Fruit fly (Drosophila melanogaster) whole organism, adult: ENCODE data around the gene HP5.

Experiments used
- CG11617 ChIP-seq: fragments of 200-800 bp; sonication (Bioruptor generic); optimal IDR thresholded peaks from 2 replicates; lab custom pipeline; 2017; ENCODE audit warnings: mild to moderate bottlenecking, missing biosample characterization, missing genetic modification reagents, missing genetic modification characterization
- CG12768 ChIP-seq: fragments of 200-800 bp; sonication (Bioruptor generic); optimal IDR thresholded peaks from 2 replicates; lab custom pipeline; 2017; ENCODE audit warnings: missing biosample characterization, missing genetic modification characterization, mild to moderate bottlenecking, moderate library complexity, missing genetic modification reagents
- CG14711 ChIP-seq: fragments of 200-800 bp; sonication (Bioruptor generic); optimal IDR thresholded peaks from 2 replicates; lab custom pipeline; 2018; ENCODE audit warnings: missing biosample characterization, mild to moderate bottlenecking, missing genetic modification characterization, moderate library complexity
- CG1620 ChIP-seq: fragments of 200-800 bp; sonication (Bioruptor generic); optimal IDR thresholded peaks from 2 replicates; lab custom pipeline; 2016; ENCODE audit warnings: missing biosample characterization, missing genetic modification characterization
- CG33017 ChIP-seq: fragments of 200-800 bp; sonication (Bioruptor generic); optimal IDR thresholded peaks from 2 replicates; lab custom pipeline; 2018; ENCODE audit warnings: missing biosample characterization, mild to moderate bottlenecking, missing genetic modification characterization, moderate library complexity
- CG5204 ChIP-seq: fragments of 200-800 bp; sonication (Bioruptor generic); optimal IDR thresholded peaks from 2 replicates; lab custom pipeline; 2016; ENCODE audit warnings: missing biosample characterization, missing genetic modification characterization
- CG7045 ChIP-seq: fragments of 200-800 bp; sonication (Bioruptor generic); optimal IDR thresholded peaks from 2 replicates; lab custom pipeline; 2017; ENCODE audit warnings: missing biosample characterization, mild to moderate bottlenecking, missing genetic modification characterization
- CG7101 ChIP-seq: fragments of 200-800 bp; sonication (Bioruptor generic); optimal IDR thresholded peaks from 2 replicates; lab custom pipeline; 2018; ENCODE audit warnings: missing biosample characterization, mild to moderate bottlenecking, missing genetic modification characterization, moderate library complexity
- Clk ChIP-seq: fragments of 200-800 bp; sonication (Bioruptor generic); optimal IDR thresholded peaks from 2 replicates; lab custom pipeline; 2017; ENCODE audit warnings: missing biosample characterization, missing genetic modification characterization
- Crg-1 ChIP-seq: fragments of 200-800 bp; sonication (Bioruptor generic); optimal IDR thresholded peaks from 2 replicates; lab custom pipeline; 2016; ENCODE audit warnings: missing biosample characterization, missing genetic modification characterization
- Hr96 ChIP-seq: fragments of 200-800 bp; sonication (Bioruptor generic); optimal IDR thresholded peaks from 2 replicates; lab custom pipeline; 2016; ENCODE audit warnings: missing biosample characterization, missing genetic modification characterization
- Mnt ChIP-seq: fragments of 200-800 bp; sonication (Bioruptor generic); optimal IDR thresholded peaks from 2 replicates; lab custom pipeline; 2016; ENCODE audit warnings: missing biosample characterization, mild to moderate bottlenecking, missing genetic modification characterization
- bab1 ChIP-seq: fragments of 200-800 bp; sonication (Bioruptor generic); optimal IDR thresholded peaks from 3 replicates; lab custom pipeline; 2019; ENCODE audit warnings: missing biosample characterization, mild to moderate bottlenecking, missing genetic modification characterization, moderate library complexity
- cic ChIP-seq: fragments of 200-800 bp; sonication (Bioruptor generic); optimal IDR thresholded peaks from 2 replicates; lab custom pipeline; 2017; ENCODE audit warnings: missing biosample characterization, mild to moderate bottlenecking, missing genetic modification characterization, moderate library complexity
- cnc ChIP-seq, 2 experiments: fragments of >200 bp; optimal IDR thresholded peaks; 2 replicates each; lab custom pipeline; 2017
- kay ChIP-seq: fragments of 200-800 bp; sonication (Bioruptor generic); peaks from one replicate; lab custom pipeline; 2016; ENCODE audit warnings: missing biosample characterization, missing genetic modification characterization, borderline replicate concordance
- ovo ChIP-seq: fragments of 200-800 bp; sonication (Bioruptor generic); optimal IDR thresholded peaks from 2 replicates; lab custom pipeline; 2016; ENCODE audit warnings: missing biosample characterization, missing genetic modification characterization
- pad ChIP-seq: fragments of 200-800 bp; sonication (Bioruptor generic); optimal IDR thresholded peaks from 3 replicates; lab custom pipeline; 2017; ENCODE audit warnings: missing biosample characterization, missing genetic modification characterization, mild to moderate bottlenecking, moderate library complexity, missing genetic modification reagents
- tj ChIP-seq: fragments of 200-800 bp; sonication (Bioruptor generic); optimal IDR thresholded peaks from 3 replicates; lab custom pipeline; 2017; ENCODE audit warnings: missing biosample characterization, mild to moderate bottlenecking, missing genetic modification characterization, moderate library complexity
- toe ChIP-seq: fragments of 200-800 bp; sonication (Bioruptor generic); optimal IDR thresholded peaks from 2 replicates; lab custom pipeline; 2016; ENCODE audit warnings: missing biosample characterization, missing genetic modification characterization

Gene HP5

DNA sequence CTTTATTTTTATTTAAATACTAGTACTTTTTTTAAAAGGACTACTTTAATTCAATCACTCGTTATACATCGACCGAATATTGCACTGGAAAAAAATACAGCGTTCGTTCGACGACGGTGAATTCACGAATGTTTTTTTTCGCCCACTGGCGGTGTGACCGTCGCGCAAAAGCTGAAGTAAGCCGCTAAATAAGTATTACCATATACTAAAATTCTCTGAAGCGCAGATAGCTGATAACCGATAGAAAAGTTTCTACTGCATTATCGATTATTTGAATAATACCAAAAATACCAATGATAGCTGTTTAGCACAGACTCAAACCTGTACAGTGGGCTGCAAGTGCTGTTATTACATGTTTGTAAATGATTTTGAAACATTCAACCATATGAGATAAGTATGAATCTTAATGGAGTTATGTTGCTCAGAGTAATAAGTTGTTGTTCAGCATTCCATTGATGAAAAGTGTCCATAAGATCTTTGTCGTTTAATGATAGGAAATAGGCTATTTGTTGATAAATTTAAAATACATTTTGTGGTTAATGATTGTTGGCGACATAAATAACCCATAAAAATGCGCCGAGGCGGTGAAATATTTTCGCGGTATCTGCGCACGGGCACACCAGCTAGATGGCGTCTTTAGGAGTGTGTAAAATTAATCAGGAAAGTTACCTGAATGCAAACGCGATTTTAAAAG is at the start of gene HP5, which contains the start of gene Evi5:
TSS of gene HP5 (plus strand) at position 598 of the 694 bp plus-strand sequence.
TSS of gene Evi5 (minus strand) at position 198 of the 694 bp plus-strand sequence.
- TF ChIP-seq cic (no peak), toe (GFP tag; lab: Kevin White, UChicago) (peak; percentile 25), Mnt (GFP tag; lab: Kevin White, UChicago) (peak; percentile 35), bab1 (peak; percentile 33), CG14711 (tag; lab: Kevin White, UChicago) (peak; percentile 24), CG12768 (GFP tag; lab: Kevin White, UChicago) (no peak), pad (GFP tag; lab: Kevin White, UChicago) (peak; percentile 26), tj (GFP tag; lab: Kevin White, UChicago) (no peak), CG7101 (tag; lab: Kevin White, UChicago) (peak; percentile 56), Hr96 (no peak), ovo (peak; percentile 26), cnc (optimal IDR thresholded peaks at IDR 0.05; lab: Kevin White, UChicago) (no peak), CG5204 (GFP tag; lab: Kevin White, UChicago) (no peak), Clk (GFP tag; lab: Kevin White, UChicago) (no peak), CG33017 (tag; lab: Kevin White, UChicago) (no peak), CG1620 (peak; percentile 43), CG7045 (no peak), Crg-1 (no peak), kay (GFP tag; lab: Kevin White, UChicago) (no peak), CG11617 (GFP tag; lab: Kevin White, UChicago) (peak; percentile 14)

DNA sequence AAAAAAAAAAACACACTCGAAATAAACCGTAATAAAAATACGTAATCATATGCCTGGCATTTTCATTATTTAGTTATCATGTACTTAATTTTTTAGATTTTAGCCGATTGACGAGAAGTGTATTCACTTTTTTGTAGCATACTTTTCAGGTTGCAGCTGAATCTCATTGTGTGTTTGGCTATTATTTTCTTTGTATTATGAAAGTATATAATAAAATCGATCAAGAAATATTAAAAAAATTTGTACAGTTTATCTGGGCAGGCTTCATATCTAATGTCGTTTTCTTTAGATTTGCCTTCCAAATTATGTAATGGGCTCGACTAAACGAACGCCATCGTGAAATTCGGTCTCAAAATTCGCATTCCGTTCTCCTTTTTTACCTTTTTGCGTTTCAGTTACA is 44.9 kb upstream of the HP5 start, which contains the start of gene CG15196:
TSS of gene CG15196 (plus strand) at position 301 of the 400 bp plus-strand sequence.
- no peak for TF ChIP-seq Clk (GFP tag; lab: Kevin White, UChicago)
- no peak for TF ChIP-seq kay (GFP tag; lab: Kevin White, UChicago)
- TF ChIP-seq ovo, result no peak
- TF ChIP-seq CG14711 (tag; lab: Kevin White, UChicago), result no peak
- no peak for TF ChIP-seq pad (GFP tag; lab: Kevin White, UChicago)
- TF ChIP-seq cic, result no peak
- TF ChIP-seq CG11617 (GFP tag; lab: Kevin White, UChicago), result no peak
- TF ChIP-seq Crg-1, result no peak
- TF ChIP-seq toe (GFP tag; lab: Kevin White, UChicago), result no peak
- TF ChIP-seq CG33017 (tag; lab: Kevin White, UChicago), result no peak
- no peak for TF ChIP-seq CG7101 (tag; lab: Kevin White, UChicago)
- TF ChIP-seq Hr96, result no peak
- no peak for TF ChIP-seq CG1620
- TF ChIP-seq bab1, result no peak
- no peak for TF ChIP-seq tj (GFP tag; lab: Kevin White, UChicago)
- TF ChIP-seq CG5204 (GFP tag; lab: Kevin White, UChicago), result no peak
- TF ChIP-seq Mnt (GFP tag; lab: Kevin White, UChicago), result no peak
- TF ChIP-seq CG7045, result no peak

DNA sequence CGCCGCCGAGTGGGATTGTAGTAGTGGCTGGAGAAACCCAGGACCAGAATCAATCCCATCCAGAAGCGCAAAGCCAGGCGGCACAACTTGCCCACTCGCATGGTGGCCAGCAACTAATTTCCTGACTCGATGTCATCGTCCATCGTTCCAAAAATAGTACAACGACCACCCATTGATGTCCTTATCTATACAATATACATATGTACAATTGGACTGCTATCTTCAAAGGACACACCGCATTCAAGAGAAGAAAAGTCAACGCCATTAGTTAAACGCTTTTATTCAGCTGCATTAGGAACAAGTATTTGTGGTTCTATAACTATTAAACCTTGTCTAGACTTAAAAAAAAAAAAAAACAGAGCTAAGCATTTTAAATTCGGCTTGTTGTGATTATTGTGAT is 41.5 kb upstream of the HP5 start, which contains the start of gene Gr10b:
TSS of gene Gr10b (minus strand) at position 101 of the 400 bp plus-strand sequence.
- TF ChIP-seq toe (GFP tag; lab: Kevin White, UChicago) (no peak), Crg-1 (no peak), CG11617 (GFP tag; lab: Kevin White, UChicago) (no peak), Hr96 (no peak), CG1620 (no peak), cic (no peak), ovo (no peak), pad (GFP tag; lab: Kevin White, UChicago) (no peak), Clk (GFP tag; lab: Kevin White, UChicago) (no peak), CG5204 (GFP tag; lab: Kevin White, UChicago) (no peak), CG14711 (tag; lab: Kevin White, UChicago) (no peak)

DNA sequence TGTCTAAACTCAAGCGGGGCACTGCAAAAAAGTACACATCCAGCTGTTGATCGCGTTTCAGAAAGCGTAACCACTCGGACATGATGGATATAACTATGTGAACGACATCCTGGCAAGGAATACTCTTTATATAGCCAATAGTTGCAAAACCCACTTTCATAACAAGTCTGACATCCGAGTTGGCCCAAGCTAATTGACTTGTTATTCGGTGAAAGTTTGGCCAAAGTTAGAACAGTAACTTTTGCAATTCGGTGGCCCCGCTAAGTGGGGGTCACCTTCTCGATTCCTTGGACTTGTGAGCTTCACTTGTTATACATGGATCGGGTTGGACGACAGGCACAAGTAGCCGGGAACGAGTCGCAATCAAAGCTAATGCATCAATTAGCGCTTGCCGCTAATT is 37.3 kb upstream of the HP5 start, which contains the start of the genes Gr10a and Or10a:
TSS of gene Gr10a (minus strand) at position 101 of the 400 bp plus-strand sequence.
TSS of gene Or10a (minus strand) at position 101 of the 400 bp plus-strand sequence.
- no peak for TF ChIP-seq CG33017 (tag; lab: Kevin White, UChicago)
- TF ChIP-seq cic, result no peak
- no peak for TF ChIP-seq tj (GFP tag; lab: Kevin White, UChicago)
- no peak for TF ChIP-seq Clk (GFP tag; lab: Kevin White, UChicago)
- no peak for TF ChIP-seq toe (GFP tag; lab: Kevin White, UChicago)
- TF ChIP-seq Hr96, result no peak
- TF ChIP-seq CG7101 (tag; lab: Kevin White, UChicago), result no peak
- TF ChIP-seq CG1620, result no peak
- no peak for TF ChIP-seq cnc (optimal IDR thresholded peaks at IDR 0.05; lab: Kevin White, UChicago)
- TF ChIP-seq ovo, result no peak
- no peak for TF ChIP-seq CG5204 (GFP tag; lab: Kevin White, UChicago)
- TF ChIP-seq kay (GFP tag; lab: Kevin White, UChicago), result no peak
- no peak for TF ChIP-seq CG7045
- TF ChIP-seq CG11617 (GFP tag; lab: Kevin White, UChicago), result no peak
- no peak for TF ChIP-seq Mnt (GFP tag; lab: Kevin White, UChicago)
- TF ChIP-seq pad (GFP tag; lab: Kevin White, UChicago), result no peak
- no peak for TF ChIP-seq CG12768 (GFP tag; lab: Kevin White, UChicago)

DNA sequence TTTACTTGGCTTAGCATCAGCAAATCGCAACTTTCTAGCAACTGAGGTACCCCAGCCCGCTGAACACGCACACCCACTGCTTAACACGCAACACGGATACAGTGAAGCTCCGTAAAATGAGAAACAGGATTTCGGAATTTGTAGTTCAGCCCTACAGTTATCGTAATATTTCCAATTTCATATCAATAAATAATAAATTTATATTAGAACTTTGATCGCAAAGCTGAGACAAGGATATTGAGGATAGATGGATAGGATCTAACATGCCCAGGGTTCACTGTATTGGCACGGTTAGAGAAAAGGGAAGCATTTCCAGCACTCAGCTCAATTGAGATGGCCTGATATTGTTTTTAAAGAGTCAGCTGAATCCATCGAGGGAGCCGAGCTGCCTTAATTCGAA is 35.4 kb upstream of the HP5 start:
- TF ChIP-seq ovo, result no peak
- TF ChIP-seq kay (GFP tag; lab: Kevin White, UChicago), result no peak
- TF ChIP-seq tj (GFP tag; lab: Kevin White, UChicago), result no peak
- TF ChIP-seq cnc (optimal IDR thresholded peaks at IDR 0.05; lab: Kevin White, UChicago), result no peak
- TF ChIP-seq Crg-1, result no peak
- TF ChIP-seq CG11617 (GFP tag; lab: Kevin White, UChicago), result no peak
- no peak for TF ChIP-seq pad (GFP tag; lab: Kevin White, UChicago)
- TF ChIP-seq CG7045, result no peak
- TF ChIP-seq CG33017 (tag; lab: Kevin White, UChicago), result no peak
- no peak for TF ChIP-seq Mnt (GFP tag; lab: Kevin White, UChicago)
- TF ChIP-seq Hr96, result no peak
- TF ChIP-seq cic, result no peak
- no peak for TF ChIP-seq toe (GFP tag; lab: Kevin White, UChicago)
- no peak for TF ChIP-seq CG14711 (tag; lab: Kevin White, UChicago)
- no peak for TF ChIP-seq Clk (GFP tag; lab: Kevin White, UChicago)
- TF ChIP-seq bab1, result no peak
- no peak for TF ChIP-seq CG5204 (GFP tag; lab: Kevin White, UChicago)
- TF ChIP-seq CG12768 (GFP tag; lab: Kevin White, UChicago), result no peak
- TF ChIP-seq CG7101 (tag; lab: Kevin White, UChicago), result no peak
- no peak for TF ChIP-seq CG1620
